Worm (Caenorhabditis elegans): ENCODE measurements around the gene unc-2.
"Not testable (repeated sequence)": the region's sequence is repeated elsewhere in the genome, so short reads cannot be mapped to it uniquely, and the experiment has no call there.

- not testable (repeated sequence) for TF ChIP-seq F23B12.7 (tag; optimal IDR thresholded peaks at IDR 0.05; ENCODE audit: insufficient read depth); lin-35 (GFP tag; optimal IDR thresholded peaks at IDR 0.05); snpc-1.3 (tag; optimal IDR thresholded peaks at IDR 0.05; ENCODE audit: insufficient read depth); gei-17 (GFP tag; optimal IDR thresholded peaks at IDR 0.05); bed-1 (GFP tag; IDR thresholded peaks at IDR 0.05); pha-4 (tag; optimal IDR thresholded peaks at IDR 0.05); attf-3 (GFP tag; conservative IDR thresholded peaks at IDR 0.05); mes-4 (tag; optimal IDR thresholded peaks at IDR 0.05); efl-1 (GFP tag; optimal IDR thresholded peaks at IDR 0.05); aptf-3 (GFP tag; IDR thresholded peaks at IDR 0.05)
- TF ChIP-seq ztf-25 (GFP tag; IDR thresholded peaks at IDR 0.05), result peak; percentile 78
- TF ChIP-seq madf-3 (GFP tag; IDR thresholded peaks at IDR 0.05), result 0 out of 2 replicates have a peak, but pooled peaks have one; percentile 10
- peak; percentile 52 for TF ChIP-seq B0261.1 (tag; optimal IDR thresholded peaks at IDR 0.05)
Measured at ce11 chrX:2801666-2802065, 38.3 kb upstream of the unc-2 start.
